Worm (Caenorhabditis elegans): ENCODE results near the gene F53C3.11.

The F53C3.11 gene

DNA sequence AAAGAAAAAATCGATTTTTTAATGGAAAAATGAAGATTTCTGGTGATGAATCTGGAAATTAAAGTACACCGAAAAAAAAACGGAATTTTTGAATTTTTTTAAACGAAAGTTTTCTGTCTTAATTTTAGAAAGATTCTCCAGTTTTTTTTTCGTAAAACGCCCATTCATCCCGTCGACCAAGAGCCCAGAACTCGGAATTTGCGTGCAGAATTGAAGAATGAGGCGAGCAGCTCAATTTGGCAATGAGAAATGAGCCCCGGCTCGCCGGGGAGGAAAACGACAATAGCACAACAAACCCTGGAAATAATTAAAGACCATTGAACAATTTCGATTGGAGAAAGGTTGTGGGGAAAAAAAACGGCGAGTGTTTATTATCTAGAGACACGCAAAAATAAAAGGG is 25.3 kb upstream of the F53C3.11 start:
- TF ChIP-seq nhr-10 (tag; optimal IDR thresholded peaks at IDR 0.05) (no peak), D1046.2 (GFP tag; IDR thresholded peaks at IDR 0.05) (no peak), pqm-1 (tag; optimal IDR thresholded peaks at IDR 0.05) (no peak), egl-43 (GFP tag; IDR thresholded peaks at IDR 0.05) (peak; percentile 61; the same call in 1 of the 2 replicates), ctbp-1 (GFP tag; IDR thresholded peaks at IDR 0.05) (no peak), lin-39 (tag; optimal IDR thresholded peaks at IDR 0.05) (no peak), ceh-32 (tag; optimal IDR thresholded peaks at IDR 0.05; ENCODE audit: poor library complexity) (no peak), dve-1 (tag; optimal IDR thresholded peaks at IDR 0.05; ENCODE audit: insufficient read depth) (no peak), fkh-10 (GFP tag; optimal IDR thresholded peaks at IDR 0.05) (no peak), Y75B8A.6 (GFP tag; IDR thresholded peaks at IDR 0.05) (no peak), mxl-2 (GFP tag; conservative IDR thresholded peaks at IDR 0.05) (no peak), pha-4 (GFP tag; IDR thresholded peaks at IDR 0.05) (peak; percentile 23; the same call in 1 of the 2 replicates), pha-4 (tag; optimal IDR thresholded peaks at IDR 0.05) (no peak), snpc-1.2 (GFP tag; IDR thresholded peaks at IDR 0.05) (no peak), daf-19 (GFP tag; conservative IDR thresholded peaks at IDR 0.05) (no peak), dmd-8 (GFP tag; IDR thresholded peaks at IDR 0.05) (no peak), ces-1 (GFP tag; optimal IDR thresholded peaks at IDR 0.05) (no peak), dmd-6 (GFP tag; IDR thresholded peaks at IDR 0.05) (no peak), F37D6.2 (tag; optimal IDR thresholded peaks at IDR 0.05) (no peak), egl-27 (tag; optimal IDR thresholded peaks at IDR 0.05) (no peak), snpc-4 (tag; optimal IDR thresholded peaks at IDR 0.05) (no peak), madf-5 (GFP tag; IDR thresholded peaks at IDR 0.05) (0 out of 4 replicates have a peak, but pooled peaks of 1 of the 2 experiments have one; percentile 9), T20F7.1 (GFP tag; optimal IDR thresholded peaks at IDR 0.05) (no peak), tra-1 (GFP tag; IDR thresholded peaks at IDR 0.05) (no peak), gei-8 (GFP tag; optimal IDR thresholded peaks at IDR 0.05) (no peak), lsy-2 (tag; optimal IDR thresholded peaks at IDR 0.05) (no peak), lin-15B (tag; optimal IDR thresholded peaks at IDR 0.05) (no peak), mep-1 (tag; optimal IDR thresholded peaks at IDR 0.05) (no peak), set-16 (GFP tag; IDR thresholded peaks at IDR 0.05) (no peak), hlh-30 (tag; optimal IDR thresholded peaks at IDR 0.05; ENCODE audit: insufficient read depth) (no peak), zip-11 (GFP tag; IDR thresholded peaks at IDR 0.05) (no peak), unc-130 (GFP tag; optimal IDR thresholded peaks at IDR 0.05) (no peak), F49E8.2 (tag; optimal IDR thresholded peaks at IDR 0.05; ENCODE audit: borderline replicate concordance) (peak; percentile 15), lin-38 (GFP tag; IDR thresholded peaks at IDR 0.05) (peak; percentile 50; the same call in 1 of the 2 replicates), ceh-44 (GFP tag; IDR thresholded peaks at IDR 0.05) (no peak), arid-1 (GFP tag; conservative IDR thresholded peaks at IDR 0.05) (0 out of 2 replicates have a peak, but pooled peaks have one; percentile 29)

DNA sequence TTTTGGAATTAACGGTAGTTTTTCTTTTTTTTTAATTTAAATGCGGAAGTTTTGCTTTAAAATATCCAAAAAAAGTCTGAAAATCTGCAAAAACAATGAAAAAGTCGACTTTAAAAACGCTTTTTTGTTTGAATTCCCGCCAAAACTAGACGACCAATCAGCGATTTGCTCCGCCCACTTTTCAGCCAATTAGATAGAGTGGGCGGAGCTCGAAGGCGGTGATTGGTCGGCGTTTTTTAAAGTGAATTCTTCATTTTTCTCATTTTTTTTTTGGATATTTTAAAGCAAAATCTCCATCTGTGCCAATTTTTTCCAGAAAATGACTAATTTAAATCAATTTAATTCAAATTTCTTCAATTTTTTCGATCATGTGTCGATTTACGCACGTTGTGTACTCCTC is 24.7 kb upstream of the F53C3.11 start:
- no peak for TF ChIP-seq nhr-102 (tag; optimal IDR thresholded peaks at IDR 0.05)
- TF ChIP-seq hlh-30 (tag; optimal IDR thresholded peaks at IDR 0.05; ENCODE audit: insufficient read depth) = no peak

DNA sequence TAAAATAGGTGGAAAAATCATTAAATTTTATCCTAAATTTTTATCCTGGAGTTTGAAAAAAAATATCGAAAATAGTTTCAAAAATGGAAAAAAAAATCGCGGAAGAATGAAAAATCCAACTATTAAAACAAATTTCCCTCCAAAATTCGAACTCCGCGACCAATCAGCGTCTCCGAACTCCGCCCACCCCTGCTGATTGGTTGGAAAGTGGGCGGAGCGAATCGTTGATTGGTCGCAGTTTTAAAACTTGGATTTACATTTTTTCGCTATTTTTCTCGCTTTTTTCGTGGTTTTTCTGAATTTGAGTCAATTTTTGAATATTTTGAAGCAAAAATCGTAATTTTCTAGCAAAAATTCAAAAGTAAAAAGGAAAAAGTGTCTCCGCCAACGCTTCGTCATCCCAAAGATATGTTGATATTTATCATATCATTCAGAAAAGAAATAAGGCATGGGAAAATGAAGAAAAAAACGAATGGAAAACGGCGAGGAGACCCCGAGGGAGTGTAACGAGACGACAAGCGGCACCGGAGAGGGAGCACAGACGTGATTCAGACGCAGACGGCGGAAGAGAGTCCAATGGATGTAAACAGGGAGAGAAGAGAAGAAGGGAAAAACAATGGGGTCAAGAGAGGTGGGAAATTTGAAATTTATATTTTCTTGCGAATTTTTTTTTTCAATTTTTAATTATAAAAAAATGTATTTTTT is 24.1 kb upstream of the F53C3.11 start:
- no peak for TF ChIP-seq T26A8.4 (GFP tag; IDR thresholded peaks at IDR 0.05)
- TF ChIP-seq ztf-11 (tag; optimal IDR thresholded peaks at IDR 0.05) = no peak
- no peak for TF ChIP-seq nhr-10 (tag; optimal IDR thresholded peaks at IDR 0.05)
- peak; percentile 87 for TF ChIP-seq nhr-28 (tag; optimal IDR thresholded peaks at IDR 0.05)
- TF ChIP-seq nhr-11 (tag; optimal IDR thresholded peaks at IDR 0.05) = peak; percentile 35
- TF ChIP-seq lim-7 (GFP tag; IDR thresholded peaks at IDR 0.05) = no peak
- peak; percentile 67 for TF ChIP-seq hmg-1.1 (GFP tag; IDR thresholded peaks at IDR 0.05)
- peak; percentile 29; the same call in 1 of the 2 replicates for TF ChIP-seq dmd-6 (GFP tag; IDR thresholded peaks at IDR 0.05)
- no peak for TF ChIP-seq zfp-2 (tag; optimal IDR thresholded peaks at IDR 0.05)
- no peak for TF ChIP-seq spr-1 (tag; optimal IDR thresholded peaks at IDR 0.05)
- no peak for TF ChIP-seq ceh-28 (tag; optimal IDR thresholded peaks at IDR 0.05)
- TF ChIP-seq nhr-25 (tag; optimal IDR thresholded peaks at IDR 0.05; ENCODE audit: borderline replicate concordance, insufficient read depth) = no peak
- TF ChIP-seq dpl-1 (GFP tag; optimal IDR thresholded peaks at IDR 0.05) = peak; percentile 67
- peak; percentile 51 for TF ChIP-seq mxl-3 (GFP tag; optimal IDR thresholded peaks at IDR 0.05)
- TF ChIP-seq lsy-2 (tag; optimal IDR thresholded peaks at IDR 0.05) = peak in 1 of 2 experiments; percentile 49

All from whole organism, L4 larva.